Fruit fly (Drosophila melanogaster) whole organism, embryonic: Measurements from ENCODE around the gene CG8420.
A peak's percentile ranks its signal among the peaks of the same experiment; 100 is the strongest.

Experiments
- B-H2 ChIP-seq: fragments of 200-800 bp; sonication (Bioruptor generic); optimal IDR thresholded peaks from 2 replicates; lab custom pipeline; 2018; ENCODE audit warnings: missing biosample characterization, mild to moderate bottlenecking, missing genetic modification characterization
- BEAF-32 ChIP-seq: fragments of 200-800 bp; sonication (Bioruptor generic); optimal IDR thresholded peaks from 3 replicates; lab custom pipeline; 2017; ENCODE audit warnings: missing biosample characterization, missing genetic modification characterization, mild to moderate bottlenecking, moderate library complexity, missing genetic modification reagents
- Blimp-1 ChIP-seq: fragments of 200-800 bp; sonication (Bioruptor generic); optimal IDR thresholded peaks from 3 replicates; lab custom pipeline; 2018; ENCODE audit warnings: missing biosample characterization, missing genetic modification characterization, mild to moderate bottlenecking, moderate library complexity, missing genetic modification reagents
- CG10654 ChIP-seq: fragments of 200-800 bp; sonication (Bioruptor generic); optimal IDR thresholded peaks from 2 replicates; lab custom pipeline; 2016; ENCODE audit warnings: missing biosample characterization, missing genetic modification characterization
- CG11093 ChIP-seq: fragments of 200-800 bp; sonication (Bioruptor generic); IDR thresholded peaks from 3 replicates; pipeline ENCODE4 v1.3.6; 2022; ENCODE audit warnings: missing biosample characterization, missing genetic modification characterization
- CG11247 ChIP-seq: fragments of 200-800 bp; sonication (Bioruptor generic); IDR thresholded peaks from 2 replicates; pipeline ENCODE4 v1.3.6; 2022; ENCODE audit warnings: missing biosample characterization, missing genetic modification characterization
- CG11696 ChIP-seq: fragments of 200-800 bp; sonication (Bioruptor generic); IDR thresholded peaks from 2 replicates; pipeline ENCODE4 v1.3.6; 2022; ENCODE audit warnings: missing biosample characterization, missing genetic modification characterization
- CG15073 ChIP-seq: fragments of 200-800 bp; sonication (Bioruptor generic); optimal IDR thresholded peaks from 2 replicates; lab custom pipeline; 2016; ENCODE audit warnings: missing biosample characterization, missing genetic modification characterization
- CG1647 ChIP-seq: fragments of 200-800 bp; sonication (Bioruptor generic); optimal IDR thresholded peaks from 3 replicates; lab custom pipeline; 2016; ENCODE audit warnings: missing biosample characterization, missing genetic modification characterization
- CG17912 ChIP-seq: fragments of 200-800 bp; sonication (Bioruptor generic); optimal IDR thresholded peaks from 2 replicates; lab custom pipeline; 2018; ENCODE audit warnings: missing biosample characterization, mild to moderate bottlenecking, missing genetic modification characterization
- CG18011 ChIP-seq: fragments of 200-800 bp; sonication (Bioruptor generic); optimal IDR thresholded peaks from 2 replicates; lab custom pipeline; 2017; ENCODE audit warnings: missing biosample characterization, missing genetic modification characterization, mild to moderate bottlenecking, moderate library complexity, missing genotype
- CG2116 ChIP-seq: fragments of 200-800 bp; sonication (Bioruptor generic); optimal IDR thresholded peaks from 3 replicates; lab custom pipeline; 2018; ENCODE audit warnings: missing biosample characterization, mild to moderate bottlenecking, missing genetic modification characterization
- CG2199 ChIP-seq: fragments of 200-800 bp; sonication (Bioruptor generic); IDR thresholded peaks from 3 replicates; pipeline ENCODE4 v1.3.6; 2022; ENCODE audit warnings: missing biosample characterization, missing genetic modification characterization
- CG31365 ChIP-seq: fragments of 200-800 bp; sonication (Bioruptor generic); optimal IDR thresholded peaks from 2 replicates; lab custom pipeline; 2018; ENCODE audit warnings: missing biosample characterization, mild to moderate bottlenecking, missing genetic modification characterization
- CG4328 ChIP-seq: fragments of 200-800 bp; sonication (Bioruptor generic); optimal IDR thresholded peaks from 3 replicates; lab custom pipeline; 2017; ENCODE audit warnings: missing biosample characterization, missing genetic modification reagents, missing genetic modification characterization
- CG6765 ChIP-seq: fragments of 200-800 bp; sonication (Bioruptor generic); optimal IDR thresholded peaks from 3 replicates; lab custom pipeline; 2017; ENCODE audit warnings: missing biosample characterization, mild to moderate bottlenecking, missing genetic modification characterization
- CG8924 ChIP-seq: fragments of 200-800 bp; optimal IDR thresholded peaks from 3 replicates; lab custom pipeline; 2019; ENCODE audit warnings: missing biosample characterization, mild to moderate bottlenecking, missing genetic modification characterization, moderate library complexity
- CG8944 ChIP-seq: fragments of 200-800 bp; sonication (Bioruptor generic); optimal IDR thresholded peaks from 3 replicates; lab custom pipeline; 2016; ENCODE audit warnings: missing biosample characterization, missing genetic modification characterization
- CG9727 ChIP-seq: fragments of 200-800 bp; sonication (Bioruptor generic); optimal IDR thresholded peaks from 3 replicates; lab custom pipeline; 2017; ENCODE audit warnings: missing biosample characterization, mild to moderate bottlenecking, missing genetic modification characterization
- CrebB ChIP-seq: fragments of 200-800 bp; sonication (Bioruptor generic); optimal IDR thresholded peaks from 3 replicates; lab custom pipeline; 2018; ENCODE audit warnings: missing biosample characterization, mild to moderate bottlenecking, missing genetic modification characterization
- D ChIP-seq, 2 experiments: fragments of 200-800 bp in 1 of 2; fragments of >200 bp in 1 of 2; sonication (Bioruptor generic) in 1 of 2; optimal IDR thresholded peaks; 2 replicates in 1 of 2; 3 replicates in 1 of 2; lab custom pipeline; 2017; ENCODE audit warnings: mild to moderate bottlenecking in 1 of 2, missing biosample characterization in 1 of 2, missing genetic modification characterization in 1 of 2, missing genetic modification reagents in 1 of 2
- Dip2 ChIP-seq: fragments of 200-800 bp; sonication (Bioruptor generic); IDR thresholded peaks from 2 replicates; pipeline ENCODE4 v1.3.6; 2022; ENCODE audit warnings: missing biosample characterization, missing genetic modification characterization
- Dll ChIP-seq: fragments of 200-800 bp; sonication (Bioruptor generic); IDR thresholded peaks from 4 replicates; pipeline ENCODE4 v1.3.6; 2022; ENCODE audit warnings: missing biosample characterization, missing genetic modification characterization; ENCODE audit not compliant: partially characterized antibody
- E2f1 ChIP-seq: fragments of 200-800 bp; sonication (Bioruptor generic); IDR thresholded peaks from 2 replicates; pipeline ENCODE4 v1.3.6; 2022; ENCODE audit warnings: missing biosample characterization, missing genetic modification characterization
- Gsc ChIP-seq: fragments of 200-800 bp; sonication (Bioruptor generic); IDR thresholded peaks from 2 replicates; pipeline ENCODE4 v1.3.6; 2022; ENCODE audit warnings: missing biosample characterization, missing genetic modification characterization
- HLH4C ChIP-seq: fragments of 200-800 bp; sonication (Bioruptor generic); IDR thresholded peaks from 3 replicates; pipeline ENCODE4 v1.3.6; 2022; ENCODE audit warnings: missing biosample characterization, missing genetic modification characterization; ENCODE audit not compliant: partially characterized antibody
- MTF-1 ChIP-seq: fragments of 200-800 bp; sonication (Bioruptor generic); optimal IDR thresholded peaks from 2 replicates; lab custom pipeline; 2018; ENCODE audit warnings: missing biosample characterization, mild to moderate bottlenecking, missing genetic modification characterization, borderline replicate concordance
- Optix ChIP-seq: fragments of 200-800 bp; sonication (Bioruptor generic); IDR thresholded peaks from 3 replicates; pipeline ENCODE4 v1.3.6; 2022; ENCODE audit warnings: missing biosample characterization, missing genetic modification characterization
- Xrp1 ChIP-seq: fragments of 200-800 bp; sonication (Bioruptor generic); IDR thresholded peaks from 2 replicates; pipeline ENCODE4 v1.3.6; 2022; ENCODE audit warnings: missing biosample characterization, missing genetic modification characterization
- ase ChIP-seq: fragments of 200-800 bp; sonication (Bioruptor generic); IDR thresholded peaks from 3 replicates; pipeline ENCODE4 v1.3.6; 2022; ENCODE audit warnings: missing biosample characterization, missing genetic modification characterization
- ash1 ChIP-seq: fragments of 200-800 bp; sonication (Bioruptor generic); optimal IDR thresholded peaks from 2 replicates; lab custom pipeline; 2018; ENCODE audit warnings: missing biosample characterization, mild to moderate bottlenecking, missing genetic modification characterization
- crc ChIP-seq: fragments of 200-800 bp; sonication (Bioruptor generic); optimal IDR thresholded peaks from 2 replicates; lab custom pipeline; 2016; ENCODE audit warnings: missing biosample characterization, missing genetic modification characterization
- emc ChIP-seq: fragments of 200-800 bp; sonication (Bioruptor generic); optimal IDR thresholded peaks from 2 replicates; lab custom pipeline; 2016; ENCODE audit warnings: missing biosample characterization, missing genetic modification characterization
- ftz-f1 ChIP-seq: fragments of 200-800 bp; sonication (Bioruptor generic); optimal IDR thresholded peaks from 2 replicates; lab custom pipeline; 2016; ENCODE audit warnings: missing biosample characterization, missing genetic modification characterization
- gt ChIP-seq: fragments of 200-800 bp; sonication (Bioruptor generic); IDR thresholded peaks from 2 replicates; pipeline ENCODE4 v1.3.6; 2022; ENCODE audit warnings: missing biosample characterization, missing genetic modification characterization
- jigr1 ChIP-seq: fragments of 200-800 bp; sonication (Bioruptor generic); IDR thresholded peaks from 3 replicates; pipeline ENCODE4 v1.3.6; 2022; ENCODE audit warnings: missing biosample characterization, missing genetic modification characterization
- mam ChIP-seq: fragments of 200-800 bp; sonication (Bioruptor generic); optimal IDR thresholded peaks from 3 replicates; lab custom pipeline; 2016; ENCODE audit warnings: missing biosample characterization, missing genetic modification characterization
- mld ChIP-seq: fragments of 200-800 bp; sonication (Bioruptor generic); IDR thresholded peaks from 3 replicates; pipeline ENCODE4 v1.3.6; 2022; ENCODE audit warnings: missing biosample characterization, missing genetic modification characterization; ENCODE audit not compliant: partially characterized antibody
- pan ChIP-seq, 4 experiments: fragments of >200 bp in 3 of 4; fragments of 200-800 bp in 1 of 4; sonication (Bioruptor generic) in 1 of 4; optimal IDR thresholded peaks in 3 of 4; IDR thresholded peaks in 1 of 4; 2 replicates each; pipeline versions ENCODE4 v1.3.6 to Lab custom; 2017 to 2022; ENCODE audit warnings: missing biosample characterization in 2 of 4, missing genetic modification characterization in 2 of 4, mixed read lengths in 1 of 4
- pzg ChIP-seq: fragments of 200-800 bp; sonication (Bioruptor generic); optimal IDR thresholded peaks from 3 replicates; lab custom pipeline; 2018; ENCODE audit warnings: missing biosample characterization, mild to moderate bottlenecking, missing genetic modification characterization, moderate library complexity
- ranshi ChIP-seq: fragments of 200-800 bp; sonication (Bioruptor generic); IDR thresholded peaks from 2 replicates; pipeline ENCODE4 v1.3.6; 2022; ENCODE audit warnings: missing biosample characterization, missing genetic modification characterization
- rib ChIP-seq: fragments of 200-800 bp; sonication (Bioruptor generic); IDR thresholded peaks from 2 replicates; pipeline ENCODE4 v1.3.6; 2022; ENCODE audit warnings: missing biosample characterization, missing genetic modification characterization
- sisA ChIP-seq: fragments of 200-800 bp; sonication (Bioruptor generic); IDR thresholded peaks from 2 replicates; pipeline ENCODE4 v1.3.6; 2022; ENCODE audit warnings: missing biosample characterization, missing genetic modification characterization
- slbo ChIP-seq: fragments of 200-800 bp; sonication (Bioruptor generic); IDR thresholded peaks from 2 replicates; pipeline ENCODE4 v1.3.6; 2022; ENCODE audit warnings: missing biosample characterization, missing genetic modification characterization
- slou ChIP-seq: fragments of 200-800 bp; sonication (Bioruptor generic); optimal IDR thresholded peaks from 3 replicates; lab custom pipeline; 2016; ENCODE audit warnings: missing biosample characterization, missing genetic modification characterization
- so ChIP-seq: fragments of 200-800 bp; sonication (Bioruptor generic); IDR thresholded peaks from 3 replicates; pipeline ENCODE4 v1.3.6; 2022; ENCODE audit warnings: missing biosample characterization, missing genetic modification characterization
- vnd ChIP-seq: fragments of 200-800 bp; sonication (Bioruptor generic); IDR thresholded peaks from 3 replicates; pipeline ENCODE4 v1.3.6; 2022; ENCODE audit warnings: missing biosample characterization, missing genetic modification characterization; ENCODE audit not compliant: partially characterized antibody
- wdn ChIP-seq: fragments of 200-800 bp; sonication (Bioruptor generic); IDR thresholded peaks from 2 replicates; pipeline ENCODE4 v1.3.6; 2022; ENCODE audit warnings: missing biosample characterization, missing genetic modification characterization

CG8420 gene

dm6 chr3R:9245576-9246200, 761 bp upstream of the CG8420 start, which contains the start of gene Vps15 (continued):
- TF ChIP-seq MTF-1 (GFP tag; lab: Kevin White, UChicago) (peak; percentile 12), CG6765 (GFP tag; lab: Kevin White, UChicago) (peak; percentile 47), vnd (GFP tag; lab: Robert Waterston, UW) (peak; percentile 84), pzg (GFP tag; lab: Kevin White, UChicago) (peak; percentile 54), D (optimal IDR thresholded peaks at IDR 0.05; lab: Kevin White, UChicago) (no peak), D (GFP tag; optimal IDR thresholded peaks at IDR 0.05; lab: Kevin White, UChicago) (peak; percentile 26), Xrp1 (peak; percentile 85), CG11696 (GFP tag; lab: Robert Waterston, UW) (0 out of 2 replicates have a peak, but pooled peaks have one; percentile 25), pan (optimal IDR thresholded peaks at IDR 0.05; lab: Kevin White, UChicago) (no peak), pan (GFP tag; optimal IDR thresholded peaks at IDR 0.05 in 1 of 2, IDR thresholded peaks at IDR 0.05 in 1 of 2) (peak in 1 of 2 experiments; percentile 72), Optix (GFP tag; lab: Robert Waterston, UW) (no peak), CG11247 (peak; percentile 57), ash1 (no peak), CG1647 (GFP tag; lab: Kevin White, UChicago) (peak; percentile 53), CG2116 (GFP tag; lab: Kevin White, UChicago) (peak; percentile 94), CrebB (tag; lab: Kevin White, UChicago) (peak; percentile 69), CG17912 (no peak), CG11093 (GFP tag; lab: Robert Waterston, UW) (no peak), CG9727 (GFP tag; lab: Kevin White, UChicago) (peak; percentile 72), Gsc (GFP tag; lab: Robert Waterston, UW) (no peak), Dll (GFP tag; lab: Robert Waterston, UW) (peak; percentile 97), BEAF-32 (GFP tag; lab: Kevin White, UChicago) (peak; percentile 83), slbo (GFP tag; lab: Robert Waterston, UW) (peak; percentile 77), B-H2 (GFP tag; lab: Kevin White, UChicago) (peak; percentile 73), CG8944 (GFP tag; lab: Kevin White, UChicago) (peak; percentile 44), so (GFP tag; lab: Robert Waterston, UW) (peak; percentile 76; the same call in 2 of the 3 replicates), ase (peak; percentile 52; the same call in 1 of the 3 replicates), CG10654 (GFP tag; lab: Kevin White, UChicago) (peak; percentile 57), wdn (GFP tag; lab: Robert Waterston, UW) (peak; percentile 58; the same call in 1 of the 2 replicates), Dip2 (GFP tag; lab: Robert Waterston, UW) (no peak), HLH4C (GFP tag; lab: Robert Waterston, UW) (peak; percentile 96), crc (GFP tag; lab: Kevin White, UChicago) (peak; percentile 36), E2f1 (GFP tag; lab: Robert Waterston, UW) (peak; percentile 47; the same call in 1 of the 2 replicates), ftz-f1 (GFP tag; lab: Kevin White, UChicago) (no peak), mld (GFP tag; lab: Robert Waterston, UW) (peak; percentile 22; the same call in 1 of the 3 replicates), rib (no peak), Blimp-1 (peak; percentile 81), CG8924 (tag; lab: Kevin White, UChicago) (peak; percentile 82), CG2199 (GFP tag; lab: Robert Waterston, UW) (0 out of 3 replicates have a peak, but pooled peaks have one; percentile 12), CG4328 (GFP tag; lab: Kevin White, UChicago) (peak; percentile 2), CG15073 (GFP tag; lab: Kevin White, UChicago) (no peak), CG31365 (tag; lab: Kevin White, UChicago) (no peak), gt (no peak), mam (peak; percentile 77), jigr1 (GFP tag; lab: Robert Waterston, UW) (no peak), sisA (no peak; the same call in 1 of the 2 replicates), CG18011 (GFP tag; lab: Kevin White, UChicago) (peak; percentile 61), slou (peak; percentile 5), ranshi (peak; percentile 64), emc (no peak)
